Worm (Caenorhabditis elegans) whole organism, L4 larva: Measurements from ENCODE around the gene nuo-4.

ENCODE experiments used
- D1046.2 ChIP-seq: fragments of 200-800 bp; sonication (Bioruptor generic); IDR thresholded peaks from 2 replicates; pipeline ENCODE4 v1.3.6; 2022; ENCODE audit warnings: missing genetic modification characterization, missing compliant biosample characterization
- F26F4.8 ChIP-seq: fragments of 200-800 bp; sonication (Bioruptor generic); conservative IDR thresholded peaks from 2 replicates; pipeline ENCODE4 v1.3.6; 2022; ENCODE audit warnings: missing genetic modification characterization, missing compliant biosample characterization
- F37D6.2 ChIP-seq: sonication (generic microtip); optimal IDR thresholded peaks from 2 replicates; lab custom pipeline; 2016; ENCODE audit warnings: mild to moderate bottlenecking, missing genetic modification characterization, missing compliant biosample characterization
- F44E2.7 ChIP-seq: fragments of 200-800 bp; sonication (Bioruptor generic); IDR thresholded peaks from 2 replicates; pipeline ENCODE4 v2.1.2; 2022; ENCODE audit warnings: missing genetic modification characterization, missing compliant biosample characterization
- F49E8.2 ChIP-seq: sonication (generic microtip); optimal IDR thresholded peaks from 2 replicates; lab custom pipeline; 2016; ENCODE audit warnings: missing compliant biosample characterization, mild to moderate bottlenecking, missing genetic modification characterization, borderline replicate concordance
- Y105C5A.15 ChIP-seq: fragments of 200-800 bp; sonication (Bioruptor generic); IDR thresholded peaks from 2 replicates; pipeline ENCODE4 v1.3.6; 2022; ENCODE audit warnings: missing genetic modification characterization, missing compliant biosample characterization
- Y48G9A.11 ChIP-seq: fragments of 200-800 bp; sonication (Bioruptor generic); IDR thresholded peaks from 2 replicates; pipeline ENCODE4 v1.3.6; 2022; ENCODE audit warnings: missing genetic modification reagents, missing genetic modification characterization, missing compliant biosample characterization
- Y5F2A.4 ChIP-seq: fragments of 200-800 bp; sonication (Bioruptor generic); optimal IDR thresholded peaks from 2 replicates; lab custom pipeline; 2018; ENCODE audit warnings: mild to moderate bottlenecking, missing genetic modification characterization, missing compliant biosample characterization
- ZK546.5 ChIP-seq, 2 experiments: sonication (generic microtip); optimal IDR thresholded peaks; 2 replicates each; lab custom pipeline; 2017; ENCODE audit warnings: missing biosample characterization in 2 of 2, missing genetic modification characterization in 2 of 2
- arid-1 ChIP-seq: fragments of 200-800 bp; sonication (Bioruptor generic); conservative IDR thresholded peaks from 2 replicates; pipeline ENCODE4 v1.3.6; 2022; ENCODE audit warnings: missing genetic modification reagents, missing genetic modification characterization, missing compliant biosample characterization
- ceh-28 ChIP-seq: fragments of 150-350 bp; optimal IDR thresholded peaks from 2 replicates; lab custom pipeline; 2014; ENCODE audit warnings: missing biosample characterization, missing genetic modification reagents, missing genetic modification characterization
- ceh-32 ChIP-seq: sonication (generic microtip); optimal IDR thresholded peaks from 2 replicates; lab custom pipeline; 2016; ENCODE audit warnings: mild to moderate bottlenecking, missing genetic modification characterization, missing compliant biosample characterization; ENCODE audit not compliant: poor library complexity
- ceh-62 ChIP-seq: sonication (generic microtip); optimal IDR thresholded peaks from 2 replicates; lab custom pipeline; 2017; ENCODE audit warnings: missing biosample characterization, missing genetic modification characterization
- ceh-82 ChIP-seq: sonication (generic microtip); optimal IDR thresholded peaks from 2 replicates; lab custom pipeline; 2017; ENCODE audit warnings: missing biosample characterization, missing genetic modification characterization
- ces-1 ChIP-seq: fragments of 150-350 bp; sonication (generic microtip); optimal IDR thresholded peaks from 4 replicates; lab custom pipeline; 2014; ENCODE audit warnings: missing biosample characterization, missing genetic modification reagents, missing genetic modification characterization
- daf-12 ChIP-seq: fragments of 150-350 bp; optimal IDR thresholded peaks from 2 replicates; lab custom pipeline; 2014; ENCODE audit warnings: missing biosample characterization, missing genetic modification reagents, missing genetic modification characterization
- daf-16 ChIP-seq, 3 experiments: sonication (generic microtip); optimal IDR thresholded peaks; 2 replicates each; lab custom pipeline; 2016 to 2017; ENCODE audit warnings: missing genetic modification characterization in 3 of 3, missing genetic modification reagents in 3 of 3, mild to moderate bottlenecking in 2 of 3, missing compliant biosample characterization in 2 of 3, missing biosample characterization in 1 of 3, moderate library complexity in 1 of 3
- daf-19 ChIP-seq: fragments of 200-800 bp; sonication (Bioruptor generic); conservative IDR thresholded peaks from 2 replicates; pipeline ENCODE4 v1.3.6; 2022; ENCODE audit warnings: missing genetic modification characterization, missing compliant biosample characterization
- daf-8 ChIP-seq: fragments of 200-800 bp; sonication (Bioruptor generic); IDR thresholded peaks from 2 replicates; pipeline ENCODE4 v1.3.6; 2022; ENCODE audit warnings: missing genetic modification characterization, missing compliant biosample characterization
- dmd-8 ChIP-seq: fragments of 200-800 bp; sonication (Bioruptor generic); IDR thresholded peaks from 2 replicates; pipeline ENCODE4 v1.3.6; 2022; ENCODE audit warnings: missing genetic modification characterization, missing compliant biosample characterization
- dpl-1 ChIP-seq: fragments of 150-350 bp; optimal IDR thresholded peaks from 2 replicates; lab custom pipeline; 2014; ENCODE audit warnings: missing biosample characterization, missing genetic modification reagents, missing genetic modification characterization
- duxl-1 ChIP-seq: sonication (generic microtip); optimal IDR thresholded peaks from 2 replicates; lab custom pipeline; 2016; ENCODE audit warnings: mild to moderate bottlenecking, missing genetic modification characterization, moderate library complexity, missing compliant biosample characterization; ENCODE audit not compliant: poor library complexity
- dve-1 ChIP-seq: sonication (generic microtip); optimal IDR thresholded peaks from 2 replicates; lab custom pipeline; 2017; ENCODE audit warnings: antibody characterized with exemption, mild to moderate bottlenecking, missing genetic modification characterization, missing compliant biosample characterization; ENCODE audit not compliant: insufficient read depth
- egl-27 ChIP-seq: sonication (generic microtip); optimal IDR thresholded peaks from 3 replicates; lab custom pipeline; 2017; ENCODE audit warnings: missing biosample characterization, missing genetic modification reagents, missing genetic modification characterization
- fos-1 ChIP-seq: fragments of 150-350 bp; optimal IDR thresholded peaks from 2 replicates; lab custom pipeline; 2014; ENCODE audit warnings: missing biosample characterization, missing genetic modification characterization
- gei-8 ChIP-seq: fragments of 200-800 bp; sonication (Bioruptor generic); optimal IDR thresholded peaks from 2 replicates; lab custom pipeline; 2018; ENCODE audit warnings: mild to moderate bottlenecking, missing genetic modification characterization, missing compliant biosample characterization
- hmg-1.1 ChIP-seq: fragments of 200-800 bp; sonication (Bioruptor generic); IDR thresholded peaks from 2 replicates; pipeline ENCODE4 v1.3.6; 2022; ENCODE audit warnings: missing genetic modification reagents, missing genetic modification characterization, missing compliant biosample characterization
- lim-7 ChIP-seq: fragments of 200-800 bp; sonication (Bioruptor generic); IDR thresholded peaks from 2 replicates; pipeline ENCODE4 v1.3.6; 2022; ENCODE audit warnings: missing genetic modification characterization, missing compliant biosample characterization
- lin-1 ChIP-seq: fragments of 200-800 bp; sonication (Bioruptor generic); IDR thresholded peaks from 2 replicates; pipeline ENCODE4 v1.3.6; 2022; ENCODE audit warnings: missing genetic modification reagents, missing genetic modification characterization, missing compliant biosample characterization
- lin-15B ChIP-seq: fragments of 150-350 bp; sonication (generic microtip); optimal IDR thresholded peaks from 3 replicates; lab custom pipeline; 2014; ENCODE audit warnings: missing biosample characterization, missing genetic modification characterization
- lin-38 ChIP-seq: fragments of 200-800 bp; sonication (Bioruptor generic); IDR thresholded peaks from 2 replicates; pipeline ENCODE4 v1.3.6; 2022; ENCODE audit warnings: missing genetic modification reagents, missing genetic modification characterization, missing compliant biosample characterization
- lsy-2 ChIP-seq, 2 experiments: fragments of 150-350 bp in 1 of 2; sonication (generic microtip) in 1 of 2; optimal IDR thresholded peaks; 2 replicates each; lab custom pipeline; 2014 to 2017; ENCODE audit warnings: missing biosample characterization in 2 of 2, missing genetic modification characterization in 2 of 2
- madf-9 ChIP-seq: fragments of 200-800 bp; sonication (Bioruptor generic); conservative IDR thresholded peaks from 2 replicates; pipeline ENCODE4 v1.3.6; 2022; ENCODE audit warnings: missing genetic modification reagents, missing genetic modification characterization, missing compliant biosample characterization
- mep-1 ChIP-seq: fragments of 150-350 bp; sonication (generic microtip); optimal IDR thresholded peaks from 3 replicates; lab custom pipeline; 2014; ENCODE audit warnings: missing biosample characterization, missing genetic modification characterization
- mes-2 ChIP-seq: sonication (generic microtip); optimal IDR thresholded peaks from 2 replicates; lab custom pipeline; 2016; ENCODE audit warnings: missing genotype, mild to moderate bottlenecking, missing genetic modification characterization, missing compliant biosample characterization; ENCODE audit not compliant: poor library complexity, severe bottlenecking
- mxl-3 ChIP-seq: fragments of 200-800 bp; sonication (Bioruptor generic); optimal IDR thresholded peaks from 2 replicates; lab custom pipeline; 2018; ENCODE audit warnings: mild to moderate bottlenecking, missing genetic modification characterization, missing compliant biosample characterization
- nhr-28 ChIP-seq: fragments of 150-350 bp; optimal IDR thresholded peaks from 2 replicates; lab custom pipeline; 2014; ENCODE audit warnings: missing biosample characterization, missing genetic modification characterization
- nhr-6 ChIP-seq: fragments of 150-350 bp; optimal IDR thresholded peaks from 2 replicates; lab custom pipeline; 2014; ENCODE audit warnings: missing biosample characterization, missing genetic modification characterization
- nhr-76 ChIP-seq: fragments of 150-350 bp; optimal IDR thresholded peaks from 2 replicates; lab custom pipeline; 2014; ENCODE audit warnings: missing biosample characterization, missing genetic modification characterization
- php-3 ChIP-seq: fragments of 200-800 bp; sonication (Bioruptor generic); IDR thresholded peaks from 2 replicates; pipeline ENCODE4 v1.3.6; 2022; ENCODE audit warnings: missing genetic modification reagents, missing genetic modification characterization, missing compliant biosample characterization
- pqm-1 ChIP-seq: sonication (generic microtip); optimal IDR thresholded peaks from 2 replicates; lab custom pipeline; 2017; ENCODE audit warnings: missing biosample characterization, missing genetic modification characterization
- set-16 ChIP-seq: fragments of 200-800 bp; sonication (Bioruptor generic); IDR thresholded peaks from 2 replicates; pipeline ENCODE4 v1.3.6; 2022; ENCODE audit warnings: missing genetic modification reagents, missing genetic modification characterization, missing compliant biosample characterization
- skn-1 ChIP-seq: fragments of 150-350 bp; optimal IDR thresholded peaks from 2 replicates; lab custom pipeline; 2014; ENCODE audit warnings: missing biosample characterization, missing genetic modification characterization
- snpc-4 ChIP-seq: fragments of 150-350 bp; optimal IDR thresholded peaks from 2 replicates; lab custom pipeline; 2014; ENCODE audit warnings: missing biosample characterization, missing genetic modification characterization
- spr-1 ChIP-seq: sonication (generic microtip); optimal IDR thresholded peaks from 2 replicates; lab custom pipeline; 2016; ENCODE audit warnings: mild to moderate bottlenecking, missing genetic modification characterization, missing compliant biosample characterization
- tag-97 ChIP-seq: fragments of 200-800 bp; sonication (Bioruptor generic); IDR thresholded peaks from 2 replicates; pipeline ENCODE4 v1.3.6; 2022; ENCODE audit warnings: missing genetic modification characterization, missing compliant biosample characterization
- tra-1 ChIP-seq: fragments of 200-800 bp; sonication (Bioruptor generic); IDR thresholded peaks from 2 replicates; pipeline ENCODE4 v1.3.6; 2022; ENCODE audit warnings: missing genetic modification reagents, missing genetic modification characterization, missing compliant biosample characterization
- unc-62 ChIP-seq, 3 experiments: fragments of 150-350 bp in 1 of 3; sonication (generic microtip); optimal IDR thresholded peaks in 2 of 3; peaks in 1 of 3; 1 replicate in 1 of 3; 2 replicates in 2 of 3; lab custom pipeline; 2014 to 2017; ENCODE audit warnings: missing biosample characterization in 3 of 3, missing genetic modification characterization in 3 of 3, missing genetic modification reagents in 3 of 3, missing genotype in 1 of 3
- vab-7 ChIP-seq: fragments of 200-800 bp; sonication (Bioruptor generic); IDR thresholded peaks from 2 replicates; pipeline ENCODE4 v1.3.6; 2022; ENCODE audit warnings: missing genetic modification reagents, missing genetic modification characterization, missing compliant biosample characterization
- zag-1 ChIP-seq: fragments of 150-350 bp; optimal IDR thresholded peaks from 2 replicates; lab custom pipeline; 2014; ENCODE audit warnings: missing biosample characterization, missing genetic modification characterization
- zip-2 ChIP-seq: fragments of 150-350 bp; optimal IDR thresholded peaks from 2 replicates; lab custom pipeline; 2014; ENCODE audit warnings: missing biosample characterization, missing genetic modification characterization

nuo-4 gene

ce11 chrIII:7181822-7182221 lies 23.2 kb upstream of the nuo-4 start, which contains the start of gene epg-4 (continued):
- TF ChIP-seq pqm-1 (tag; lab: Kevin White, UChicago) (peak; percentile 4), ceh-82 (tag; lab: Kevin White, UChicago) (no peak), tag-97 (GFP tag; lab: Robert Waterston, UW) (no peak), spr-1 (tag; lab: Kevin White, UChicago) (no peak), Y5F2A.4 (GFP tag; lab: Kevin White, UChicago) (no peak), dmd-8 (GFP tag; lab: Robert Waterston, UW) (no peak), ZK546.5 (tag; optimal IDR thresholded peaks at IDR 0.05; lab: Kevin White, UChicago) (no peak), F49E8.2 (tag; lab: Kevin White, UChicago) (no peak), ceh-28 (tag; lab: Kevin White, UChicago) (no peak), duxl-1 (no peak), lim-7 (0 out of 2 replicates have a peak, but pooled peaks have one; percentile 3), mep-1 (tag; lab: Kevin White, UChicago) (peak; percentile 63), set-16 (GFP tag; lab: Robert Waterston, UW) (no peak), unc-62 (GFP tag; optimal IDR thresholded peaks at IDR 0.05 in 1 of 2; lab: Kevin White, UChicago) (no peak), unc-62 (tag; optimal IDR thresholded peaks at IDR 0.05; lab: Kevin White, UChicago) (no peak), ceh-32 (no peak), vab-7 (GFP tag; lab: Robert Waterston, UW) (no peak), tra-1 (GFP tag; lab: Robert Waterston, UW) (no peak), mes-2 (tag; lab: Kevin White, UChicago) (peak; percentile 66), daf-8 (GFP tag; lab: Robert Waterston, UW) (no peak), zip-2 (tag; lab: Kevin White, UChicago) (no peak), lsy-2 (tag; optimal IDR thresholded peaks at IDR 0.05; lab: Kevin White, UChicago) (peak; percentile 29 to 65), lin-15B (tag; lab: Kevin White, UChicago) (no peak), daf-19 (GFP tag; lab: Robert Waterston, UW) (no peak), fos-1 (tag; lab: Kevin White, UChicago) (no peak), Y105C5A.15 (GFP tag; lab: Robert Waterston, UW) (no peak), Y48G9A.11 (GFP tag; lab: Robert Waterston, UW) (no peak), hmg-1.1 (GFP tag; lab: Robert Waterston, UW) (peak; percentile 65; the same call in 1 of the 2 replicates), F26F4.8 (GFP tag; lab: Robert Waterston, UW) (no peak), egl-27 (no peak), F37D6.2 (tag; lab: Kevin White, UChicago) (no peak), zag-1 (tag; lab: Kevin White, UChicago) (no peak), daf-12 (tag; lab: Kevin White, UChicago) (no peak), madf-9 (GFP tag; lab: Robert Waterston, UW) (no peak), snpc-4 (tag; lab: Kevin White, UChicago) (no peak), lin-38 (peak; percentile 75), nhr-6 (tag; lab: Kevin White, UChicago) (no peak), F44E2.7 (no peak), dpl-1 (GFP tag; lab: Kevin White, UChicago) (peak; percentile 41), lin-1 (no peak), daf-16 (GFP tag; optimal IDR thresholded peaks at IDR 0.05; lab: Kevin White, UChicago) (no peak), daf-16 (tag; optimal IDR thresholded peaks at IDR 0.05; lab: Kevin White, UChicago) (no peak), gei-8 (no peak), skn-1 (tag; lab: Kevin White, UChicago) (no peak), D1046.2 (GFP tag; lab: Robert Waterston, UW) (no peak), nhr-28 (peak; percentile 52), mxl-3 (peak; percentile 49), nhr-76 (tag; lab: Kevin White, UChicago) (no peak), ces-1 (GFP tag; lab: Kevin White, UChicago) (no peak), ceh-62 (tag; lab: Kevin White, UChicago) (no peak), php-3 (GFP tag; lab: Robert Waterston, UW) (no peak), arid-1 (GFP tag; lab: Robert Waterston, UW) (0 out of 2 replicates have a peak, but pooled peaks have one; percentile 5), dve-1 (tag; lab: Kevin White, UChicago) (peak; percentile 33)
